Fruit fly (Drosophila melanogaster) whole organism, embryonic: ENCODE measurements around the gene Cyp313a5.

Source experiments
- Asciz ChIP-seq: fragments of 200-800 bp; sonication (Bioruptor generic); optimal IDR thresholded peaks from 2 replicates; lab custom pipeline; 2017; ENCODE audit warnings: missing biosample characterization, mild to moderate bottlenecking, missing genetic modification characterization, missing genetic modification reagents
- Bgb ChIP-seq: fragments of 200-800 bp; sonication (Bioruptor generic); IDR thresholded peaks from 2 replicates; pipeline ENCODE4 v1.3.6; 2022; ENCODE audit warnings: missing biosample characterization, missing genetic modification characterization; ENCODE audit not compliant: partially characterized antibody
- CG11695 ChIP-seq: fragments of 200-800 bp; sonication (Bioruptor generic); IDR thresholded peaks from 3 replicates; pipeline ENCODE4 v1.3.6; 2022; ENCODE audit warnings: missing biosample characterization, missing genetic modification characterization
- CG12071 ChIP-seq: fragments of 200-800 bp; sonication (Bioruptor generic); optimal IDR thresholded peaks from 3 replicates; lab custom pipeline; 2018; ENCODE audit warnings: missing biosample characterization, mild to moderate bottlenecking, missing genetic modification characterization
- CG12299 ChIP-seq: fragments of 200-800 bp; sonication (Bioruptor generic); optimal IDR thresholded peaks from 2 replicates; lab custom pipeline; 2018; ENCODE audit warnings: missing biosample characterization, mild to moderate bottlenecking, missing genetic modification characterization
- CG12391 ChIP-seq: fragments of 200-800 bp; sonication (Bioruptor generic); optimal IDR thresholded peaks from 3 replicates; lab custom pipeline; 2018; ENCODE audit warnings: missing biosample characterization, mild to moderate bottlenecking, missing genetic modification characterization, moderate library complexity
- CG14014 ChIP-seq: fragments of 200-800 bp; sonication (Bioruptor generic); IDR thresholded peaks from 2 replicates; pipeline ENCODE4 v1.3.6; 2022; ENCODE audit warnings: missing biosample characterization, missing genetic modification characterization
- CG14667 ChIP-seq: fragments of 200-800 bp; sonication (Bioruptor generic); IDR thresholded peaks from 2 replicates; pipeline ENCODE4 v1.3.6; 2022; ENCODE audit warnings: missing biosample characterization, missing genetic modification characterization
- CG15073 ChIP-seq: fragments of 200-800 bp; sonication (Bioruptor generic); optimal IDR thresholded peaks from 2 replicates; lab custom pipeline; 2016; ENCODE audit warnings: missing biosample characterization, missing genetic modification characterization
- CG16813 ChIP-seq: fragments of 200-800 bp; sonication (Bioruptor generic); IDR thresholded peaks from 3 replicates; pipeline ENCODE4 v1.3.6; 2022; ENCODE audit warnings: missing biosample characterization, missing genetic modification characterization; ENCODE audit not compliant: partially characterized antibody
- CG18011 ChIP-seq: fragments of 200-800 bp; sonication (Bioruptor generic); optimal IDR thresholded peaks from 2 replicates; lab custom pipeline; 2017; ENCODE audit warnings: missing biosample characterization, missing genetic modification characterization, mild to moderate bottlenecking, moderate library complexity, missing genotype
- CG2129 ChIP-seq: fragments of 200-800 bp; sonication (Bioruptor generic); IDR thresholded peaks from 2 replicates; pipeline ENCODE4 v1.3.6; 2022; ENCODE audit warnings: missing biosample characterization, missing genetic modification characterization; ENCODE audit not compliant: partially characterized antibody
- CG32532 ChIP-seq: fragments of 200-800 bp; sonication (Bioruptor generic); IDR thresholded peaks from 2 replicates; pipeline ENCODE4 v1.3.6; 2022; ENCODE audit warnings: missing biosample characterization, missing genetic modification characterization
- CG33213 ChIP-seq: fragments of 200-800 bp; sonication (Bioruptor generic); optimal IDR thresholded peaks from 3 replicates; lab custom pipeline; 2016; ENCODE audit warnings: missing biosample characterization, missing genetic modification characterization
- CG34376 ChIP-seq: fragments of 200-800 bp; sonication (Bioruptor generic); optimal IDR thresholded peaks from 2 replicates; lab custom pipeline; 2018; ENCODE audit warnings: missing biosample characterization, mild to moderate bottlenecking, missing genetic modification characterization
- CG7271 ChIP-seq: fragments of 200-800 bp; sonication (Bioruptor generic); optimal IDR thresholded peaks from 2 replicates; lab custom pipeline; 2018; ENCODE audit warnings: missing biosample characterization, mild to moderate bottlenecking, missing genetic modification characterization, moderate library complexity
- CG8359 ChIP-seq: fragments of 200-800 bp; sonication (Bioruptor generic); optimal IDR thresholded peaks from 2 replicates; lab custom pipeline; 2017; ENCODE audit warnings: missing biosample characterization, mild to moderate bottlenecking, missing genetic modification characterization, borderline replicate concordance
- CG9609 ChIP-seq: fragments of 200-800 bp; sonication (Bioruptor generic); optimal IDR thresholded peaks from 3 replicates; lab custom pipeline; 2016; ENCODE audit warnings: missing biosample characterization, missing genetic modification characterization
- Camta ChIP-seq: fragments of 200-800 bp; sonication (Bioruptor generic); optimal IDR thresholded peaks from 2 replicates; lab custom pipeline; 2016; ENCODE audit warnings: missing biosample characterization, missing genetic modification characterization
- Deaf1 ChIP-seq: fragments of 200-800 bp; optimal IDR thresholded peaks from 3 replicates; lab custom pipeline; 2019; ENCODE audit warnings: missing biosample characterization, mild to moderate bottlenecking, missing genetic modification characterization, moderate library complexity
- Dip2 ChIP-seq: fragments of 200-800 bp; sonication (Bioruptor generic); IDR thresholded peaks from 2 replicates; pipeline ENCODE4 v1.3.6; 2022; ENCODE audit warnings: missing biosample characterization, missing genetic modification characterization
- Dll ChIP-seq: fragments of 200-800 bp; sonication (Bioruptor generic); IDR thresholded peaks from 4 replicates; pipeline ENCODE4 v1.3.6; 2022; ENCODE audit warnings: missing biosample characterization, missing genetic modification characterization; ENCODE audit not compliant: partially characterized antibody
- Dp ChIP-seq: fragments of 200-800 bp; sonication (Bioruptor generic); optimal IDR thresholded peaks from 2 replicates; lab custom pipeline; 2018; ENCODE audit warnings: missing biosample characterization, mild to moderate bottlenecking, missing genetic modification characterization, moderate library complexity
- E2f1 ChIP-seq: fragments of 200-800 bp; sonication (Bioruptor generic); IDR thresholded peaks from 2 replicates; pipeline ENCODE4 v1.3.6; 2022; ENCODE audit warnings: missing biosample characterization, missing genetic modification characterization
- Ets65A ChIP-seq: fragments of 200-800 bp; sonication (Bioruptor generic); peaks from one replicate; lab custom pipeline; 2016; ENCODE audit warnings: missing biosample characterization, missing genetic modification characterization
- Hr51 ChIP-seq, 2 experiments: fragments of 200-800 bp; sonication (Bioruptor generic); optimal IDR thresholded peaks; 2 replicates in 1 of 2; 3 replicates in 1 of 2; lab custom pipeline; 2016 to 2018; ENCODE audit warnings: missing biosample characterization in 2 of 2, missing genetic modification characterization in 2 of 2, mild to moderate bottlenecking in 1 of 2, moderate library complexity in 1 of 2
- Hr78 ChIP-seq, 2 experiments: fragments of 200-800 bp in 1 of 2; fragments of >200 bp in 1 of 2; sonication (Bioruptor generic) in 1 of 2; optimal IDR thresholded peaks; 2 replicates each; lab custom pipeline; 2017 to 2019; ENCODE audit warnings: missing biosample characterization in 2 of 2, missing genetic modification characterization in 2 of 2, mild to moderate bottlenecking in 1 of 2, moderate library complexity in 1 of 2
- Jarid2 ChIP-seq: fragments of 200-800 bp; sonication (Bioruptor generic); optimal IDR thresholded peaks from 3 replicates; lab custom pipeline; 2017; ENCODE audit warnings: mild to moderate bottlenecking, missing biosample characterization, missing genetic modification reagents, missing genetic modification characterization
- NC2β ChIP-seq: fragments of 200-800 bp; sonication (Bioruptor generic); optimal IDR thresholded peaks from 2 replicates; lab custom pipeline; 2016; ENCODE audit warnings: missing biosample characterization, missing genetic modification characterization
- Nf-YA ChIP-seq: fragments of 200-800 bp; sonication (Bioruptor generic); IDR thresholded peaks from 2 replicates; pipeline ENCODE4 v1.3.6; 2022; ENCODE audit warnings: missing biosample characterization, missing genetic modification characterization
- Trl ChIP-seq, 3 experiments: fragments of >200 bp in 2 of 3; fragments of 200-800 bp in 1 of 3; sonication (Bioruptor generic) in 1 of 3; optimal IDR thresholded peaks; 2 replicates in 1 of 3; 3 replicates in 2 of 3; lab custom pipeline; 2016 to 2017; ENCODE audit warnings: missing biosample characterization in 1 of 3, missing genetic modification characterization in 1 of 3
- ab ChIP-seq: fragments of 200-800 bp; sonication (Bioruptor generic); optimal IDR thresholded peaks from 2 replicates; lab custom pipeline; 2016; ENCODE audit warnings: missing biosample characterization, missing genetic modification characterization
- amos ChIP-seq: fragments of 200-800 bp; sonication (Bioruptor generic); IDR thresholded peaks from 2 replicates; pipeline ENCODE4 v1.3.6; 2022; ENCODE audit warnings: missing biosample characterization, missing genetic modification characterization; ENCODE audit not compliant: partially characterized antibody
- aop ChIP-seq: fragments of 200-800 bp; sonication (Bioruptor generic); IDR thresholded peaks from 2 replicates; pipeline ENCODE4 v1.3.6; 2022; ENCODE audit warnings: missing biosample characterization, missing genetic modification characterization
- bbx ChIP-seq: fragments of 200-800 bp; sonication (Bioruptor generic); IDR thresholded peaks from 2 replicates; pipeline ENCODE4 v1.3.6; 2022; ENCODE audit warnings: missing biosample characterization, missing genetic modification characterization; ENCODE audit not compliant: partially characterized antibody
- bigmax ChIP-seq: fragments of 200-800 bp; sonication (Bioruptor generic); optimal IDR thresholded peaks from 2 replicates; lab custom pipeline; 2018; ENCODE audit warnings: missing biosample characterization, mild to moderate bottlenecking, missing genetic modification characterization
- chn ChIP-seq: fragments of 200-800 bp; sonication (Bioruptor generic); optimal IDR thresholded peaks from 2 replicates; lab custom pipeline; 2016; ENCODE audit warnings: missing biosample characterization, missing genetic modification characterization
- crp ChIP-seq, 2 experiments: fragments of 200-800 bp; sonication (Bioruptor generic); optimal IDR thresholded peaks; 2 replicates in 1 of 2; 3 replicates in 1 of 2; lab custom pipeline; 2017; ENCODE audit warnings: missing biosample characterization in 2 of 2, missing genetic modification characterization in 2 of 2, mild to moderate bottlenecking in 1 of 2, moderate library complexity in 1 of 2
- gsb ChIP-seq: fragments of 200-800 bp; sonication (Bioruptor generic); IDR thresholded peaks from 2 replicates; pipeline ENCODE4 v1.3.6; 2022; ENCODE audit warnings: missing biosample characterization, missing genetic modification characterization
- her ChIP-seq: fragments of 200-800 bp; sonication (Bioruptor generic); optimal IDR thresholded peaks from 2 replicates; lab custom pipeline; 2016; ENCODE audit warnings: missing biosample characterization, missing genetic modification characterization
- jing ChIP-seq: fragments of 200-800 bp; sonication (Bioruptor generic); optimal IDR thresholded peaks from 2 replicates; lab custom pipeline; 2018; ENCODE audit warnings: missing biosample characterization, mild to moderate bottlenecking, missing genetic modification characterization
- lilli ChIP-seq: fragments of 200-800 bp; sonication (Bioruptor generic); optimal IDR thresholded peaks from 3 replicates; lab custom pipeline; 2016; ENCODE audit warnings: missing biosample characterization, missing genetic modification characterization
- otp ChIP-seq: fragments of 200-800 bp; sonication (Bioruptor generic); IDR thresholded peaks from 3 replicates; pipeline ENCODE4, ENCODE4 v1.3.6; 2022; ENCODE audit warnings: missing biosample characterization, missing genetic modification characterization
- psq ChIP-seq: fragments of 200-800 bp; sonication (Bioruptor generic); optimal IDR thresholded peaks from 2 replicates; lab custom pipeline; 2017; ENCODE audit warnings: missing biosample characterization, missing genetic modification characterization
- scrt ChIP-seq: fragments of 200-800 bp; sonication (Bioruptor generic); optimal IDR thresholded peaks from 2 replicates; lab custom pipeline; 2018; ENCODE audit warnings: missing biosample characterization, mild to moderate bottlenecking, missing genetic modification characterization, moderate library complexity
- seq ChIP-seq: fragments of 200-800 bp; sonication (Bioruptor generic); IDR thresholded peaks from 2 replicates; pipeline ENCODE4 v1.3.6; 2022; ENCODE audit warnings: missing biosample characterization, missing genetic modification characterization
- tap ChIP-seq: fragments of 200-800 bp; optimal IDR thresholded peaks from 3 replicates; lab custom pipeline; 2019; ENCODE audit warnings: missing biosample characterization, mild to moderate bottlenecking, missing genetic modification characterization, moderate library complexity
- vvl ChIP-seq: fragments of 200-800 bp; sonication (Bioruptor generic); IDR thresholded peaks from 2 replicates; pipeline ENCODE4 v1.3.6; 2022; ENCODE audit warnings: missing biosample characterization, missing genetic modification characterization
- z ChIP-seq: fragments of 200-800 bp; sonication (Bioruptor generic); IDR thresholded peaks from 3 replicates; pipeline ENCODE4 v1.3.6; 2022; ENCODE audit warnings: missing biosample characterization, missing genetic modification characterization

Cyp313a5 gene

dm6 chr3R:12244468-12245060, 10.1 kb upstream of the Cyp313a5 start (continued):
- TF ChIP-seq Asciz (GFP tag; lab: Kevin White, UChicago) (no peak), CG9609 (GFP tag; lab: Kevin White, UChicago) (no peak), Bgb (GFP tag; lab: Robert Waterston, UW) (peak; percentile 64; the same call in 1 of the 2 replicates), NC2β (GFP tag; lab: Kevin White, UChicago) (no peak), bigmax (GFP tag; lab: Kevin White, UChicago) (no peak), CG16813 (GFP tag; lab: Robert Waterston, UW) (no peak), seq (GFP tag; lab: Robert Waterston, UW) (0 out of 2 replicates have a peak, but pooled peaks have one; percentile 38), Nf-YA (GFP tag; lab: Robert Waterston, UW) (peak; percentile 91), CG12071 (GFP tag; lab: Kevin White, UChicago) (peak; percentile 12), her (GFP tag; lab: Kevin White, UChicago) (no peak), Deaf1 (tag; lab: Kevin White, UChicago) (peak; percentile 82), CG7271 (tag; lab: Kevin White, UChicago) (no peak), CG11695 (GFP tag; lab: Robert Waterston, UW) (no peak), CG18011 (GFP tag; lab: Kevin White, UChicago) (no peak), CG34376 (GFP tag; lab: Kevin White, UChicago) (peak; percentile 76), Hr51 (GFP tag; optimal IDR thresholded peaks at IDR 0.05; lab: Kevin White, UChicago) (no peak), ab (GFP tag; lab: Kevin White, UChicago) (no peak), CG2129 (no peak), tap (tag; lab: Kevin White, UChicago) (no peak), Hr78 (GFP tag; optimal IDR thresholded peaks at IDR 0.05; lab: Kevin White, UChicago) (peak in 1 of 2 experiments; percentile 62), bbx (GFP tag; lab: Robert Waterston, UW) (peak; percentile 57; the same call in 1 of the 2 replicates), Trl (optimal IDR thresholded peaks at IDR 0.05; lab: Kevin White, UChicago) (peak; percentile 59 to 69), Trl (GFP tag; optimal IDR thresholded peaks at IDR 0.05; lab: Kevin White, UChicago) (no peak), psq (GFP tag; lab: Kevin White, UChicago) (no peak), CG12391 (tag; lab: Kevin White, UChicago) (no peak), CG8359 (GFP tag; lab: Kevin White, UChicago) (no peak), z (peak; percentile 99), CG33213 (no peak), CG32532 (no peak; the same call in 1 of the 2 replicates), CG15073 (no peak), otp (GFP tag; lab: Robert Waterston, UW) (peak; percentile 58; the same call in 1 of the 3 replicates), E2f1 (no peak), CG12299 (tag; lab: Kevin White, UChicago) (no peak), vvl (0 out of 2 replicates have a peak, but pooled peaks have one; percentile 51), Dip2 (GFP tag; lab: Robert Waterston, UW) (no peak), scrt (GFP tag; lab: Kevin White, UChicago) (no peak), Dll (no peak), CG14667 (GFP tag; lab: Robert Waterston, UW) (no peak), gsb (no peak), crp (GFP tag; optimal IDR thresholded peaks at IDR 0.05; lab: Kevin White, UChicago) (no peak), jing (GFP tag; lab: Kevin White, UChicago) (peak; percentile 79), chn (GFP tag; lab: Kevin White, UChicago) (no peak), Jarid2 (peak; percentile 84), Ets65A (no peak), aop (GFP tag; lab: Robert Waterston, UW) (no peak), Dp (GFP tag; lab: Kevin White, UChicago) (no peak), amos (peak; percentile 52; the same call in 1 of the 2 replicates), CG14014 (GFP tag; lab: Robert Waterston, UW) (no peak), Camta (GFP tag; lab: Kevin White, UChicago) (no peak), lilli (GFP tag; lab: Kevin White, UChicago) (no peak)
